Worm (Caenorhabditis elegans): ENCODE measurements around the gene R07H5.16.

R07H5.16 gene

DNA sequence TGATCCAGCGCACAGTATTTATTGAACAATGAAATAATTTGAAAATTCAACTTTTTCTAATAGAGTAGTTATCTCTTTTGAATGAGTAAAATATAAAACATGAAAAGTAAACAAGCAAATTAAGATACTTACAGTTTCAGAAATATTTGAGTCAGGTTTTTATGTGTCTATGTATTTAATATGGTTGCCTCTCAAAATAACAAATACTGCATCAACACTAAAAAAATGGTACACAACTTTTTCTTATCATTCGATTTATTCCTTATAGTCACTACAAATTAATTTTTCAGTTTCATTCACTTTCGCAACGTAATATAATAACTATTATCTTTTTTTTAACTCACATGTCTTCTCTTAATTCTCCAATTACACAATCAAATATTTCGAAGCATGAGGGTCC lies 48.3 kb downstream of the R07H5.16 start:
- TF ChIP-seq unc-62 (GFP tag; optimal IDR thresholded peaks at IDR 0.05), result no peak

DNA sequence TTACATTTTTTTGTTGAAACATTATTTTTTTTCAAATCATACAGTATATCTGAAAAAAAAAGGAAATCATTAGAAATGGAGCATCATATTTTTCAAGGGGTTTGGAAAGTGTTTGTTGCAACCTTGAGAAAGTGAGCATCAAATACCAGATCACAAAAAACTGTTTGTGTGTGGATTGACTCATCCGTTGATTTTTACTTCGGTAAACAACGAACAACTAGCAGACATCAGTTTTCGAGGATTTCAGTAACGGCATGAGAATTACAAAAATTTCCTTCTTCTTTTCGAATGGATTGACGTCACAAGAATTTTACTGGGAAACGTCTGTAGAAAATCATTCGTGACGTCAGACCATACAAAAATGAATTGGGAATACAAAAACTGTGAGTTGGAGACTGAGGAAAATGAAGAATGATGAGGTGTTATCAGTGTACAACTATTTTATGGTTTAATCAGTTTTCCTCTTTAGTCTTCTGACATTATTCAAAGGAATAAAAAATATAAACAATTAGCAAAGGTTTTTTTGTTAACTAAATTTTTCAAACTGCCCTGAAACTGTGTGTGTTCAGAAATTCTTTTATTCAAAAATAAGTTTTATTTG lies 49.0 kb downstream of the R07H5.16 start, which contains the start of gene C05C12.4:
TSS of gene C05C12.4 (minus strand) at position 51 of the 601 bp plus-strand sequence.
- TF ChIP-seq unc-62 (GFP tag; optimal IDR thresholded peaks at IDR 0.05), result no peak
